Worm (Caenorhabditis elegans): Measurements from ENCODE around the gene F55G1.6.

The F55G1.6 gene

DNA sequence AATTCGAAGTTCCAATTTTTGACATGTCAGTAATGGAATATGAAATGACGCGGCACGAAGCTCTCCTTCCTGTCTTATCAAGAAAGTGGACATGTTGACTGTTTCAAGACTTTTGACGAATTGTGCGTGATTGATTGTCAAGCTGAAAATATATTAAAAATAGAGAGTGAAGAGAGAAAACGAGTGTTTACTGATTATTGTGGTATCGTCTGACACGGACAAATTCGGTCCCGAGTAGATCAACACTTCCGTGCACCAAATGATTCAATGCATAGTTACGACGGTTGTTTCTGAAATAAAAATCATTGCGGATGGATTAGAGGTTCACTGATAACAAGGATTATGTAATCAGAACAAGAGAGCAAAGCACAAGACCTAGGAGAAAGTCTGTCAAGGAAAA, 6.1 kb upstream of the F55G1.6 start (continued):
- TF ChIP-seq efl-1 (optimal IDR thresholded peaks at IDR 0.05): no peak
- peak in 1 of 2 experiments; percentile 33 for TF ChIP-seq efl-1 (GFP tag; optimal IDR thresholded peaks at IDR 0.05 in 1 of 2)
- TF ChIP-seq tbx-2 (tag; optimal IDR thresholded peaks at IDR 0.05): no peak
- TF ChIP-seq C04F5.9 (tag; optimal IDR thresholded peaks at IDR 0.05): no peak
- no peak for TF ChIP-seq lin-13 (GFP tag; optimal IDR thresholded peaks at IDR 0.05)
- TF ChIP-seq Y116A8C.19 (tag; optimal IDR thresholded peaks at IDR 0.05; ENCODE audit: borderline replicate concordance): no peak
- no peak for TF ChIP-seq hlh-4 (tag; optimal IDR thresholded peaks at IDR 0.05)

DNA sequence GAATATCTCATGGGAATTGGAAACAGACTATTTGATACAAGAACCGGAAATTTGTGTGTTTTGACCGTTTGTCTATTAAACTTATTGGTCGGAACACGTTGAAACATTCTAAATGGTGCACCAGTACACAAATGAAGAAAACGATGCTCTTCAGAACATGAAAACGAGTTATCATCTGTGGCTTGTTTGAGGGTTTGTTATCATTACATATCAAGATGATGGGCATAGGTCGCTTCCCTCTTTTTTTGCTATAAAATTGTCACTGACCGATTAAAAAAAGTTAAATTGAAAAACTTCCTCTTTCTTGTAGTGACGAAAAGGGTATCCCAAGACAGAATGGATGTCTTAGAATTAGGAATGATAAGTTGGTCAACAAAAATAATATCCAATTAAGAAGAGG, 4.7 kb upstream of the F55G1.6 start:
- no peak for TF ChIP-seq ama-1 (optimal IDR thresholded peaks at IDR 0.05)

ce11 chrIV:7469782-7470413, 3.4 kb upstream of the F55G1.6 start, which contains the start of gene F55G1.7:
TSS of gene F55G1.7 (minus strand) at chrIV:7469832.
- TF ChIP-seq nhr-20 (tag; optimal IDR thresholded peaks at IDR 0.05) (peak; percentile 66), lin-35 (GFP tag; optimal IDR thresholded peaks at IDR 0.05) (peak in 1 of 2 experiments; percentile 35), lir-3 (tag; optimal IDR thresholded peaks at IDR 0.05; ENCODE audit: poor library complexity) (no peak), nhr-85 (tag) (peak; percentile 54), zag-1 (tag; optimal IDR thresholded peaks at IDR 0.05) (no peak), efl-1 (optimal IDR thresholded peaks at IDR 0.05) (no peak), efl-1 (GFP tag; optimal IDR thresholded peaks at IDR 0.05 in 1 of 2) (peak in 1 of 2 experiments; percentile 20), blmp-1 (tag; optimal IDR thresholded peaks at IDR 0.05) (peak; percentile 55), tbx-2 (tag; optimal IDR thresholded peaks at IDR 0.05) (peak; percentile 56), elt-3 (tag; optimal IDR thresholded peaks at IDR 0.05) (peak in 5 of 6 experiments; percentile 13 to 90 (median 29)), lsy-2 (tag; optimal IDR thresholded peaks at IDR 0.05) (no peak), lin-14 (GFP tag; optimal IDR thresholded peaks at IDR 0.05) (peak; percentile 45), vab-15 (tag; optimal IDR thresholded peaks at IDR 0.05) (no peak)

ce11 chrIV:7474826-7475225, 1.5 kb downstream of the F55G1.6 start, which contains the start of gene slc-25A18.2:
TSS of gene slc-25A18.2 (plus strand) at chrIV:7475041.
- TF ChIP-seq efl-1 (optimal IDR thresholded peaks at IDR 0.05) (no peak), efl-1 (GFP tag; optimal IDR thresholded peaks at IDR 0.05 in 1 of 2) (peak in 1 of 2 experiments; percentile 62), hpl-2 (GFP tag; optimal IDR thresholded peaks at IDR 0.05) (no peak)

DNA sequence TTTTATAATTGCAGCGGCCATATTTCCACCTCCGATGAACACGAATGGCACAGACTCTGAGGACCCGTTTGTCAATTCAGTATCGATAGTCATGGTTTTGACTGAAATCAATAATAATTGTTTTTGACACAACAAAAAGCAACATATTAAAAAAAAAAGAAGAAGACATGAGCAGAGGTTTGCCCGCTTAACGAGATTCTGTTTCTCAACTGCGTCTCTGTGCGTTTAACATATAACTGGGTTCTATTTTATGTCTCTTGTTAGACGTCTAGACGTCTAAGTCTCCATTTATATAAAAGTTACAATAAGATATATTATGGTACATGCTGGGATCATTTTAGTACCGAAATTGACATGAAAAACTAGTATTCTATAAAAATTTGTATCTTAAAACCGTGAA, 3.9 kb downstream of the F55G1.6 start, which contains the start of gene pycr-4:
TSS of gene pycr-4 (minus strand) at position 101 of the 400 bp plus-strand sequence.
- TF ChIP-seq ztf-11 (tag; optimal IDR thresholded peaks at IDR 0.05) (no peak), tbx-2 (tag; optimal IDR thresholded peaks at IDR 0.05) (no peak), lin-35 (GFP tag; optimal IDR thresholded peaks at IDR 0.05) (peak in 1 of 2 experiments; percentile 15), Y116A8C.19 (tag; optimal IDR thresholded peaks at IDR 0.05; ENCODE audit: borderline replicate concordance) (no peak), elt-3 (tag; optimal IDR thresholded peaks at IDR 0.05) (no peak), dpl-1 (GFP tag; optimal IDR thresholded peaks at IDR 0.05) (peak in 1 of 3 experiments; percentile 14), sup-37 (GFP tag; optimal IDR thresholded peaks at IDR 0.05) (no peak), lin-15B (tag; optimal IDR thresholded peaks at IDR 0.05) (no peak), swsn-7 (tag; optimal IDR thresholded peaks at IDR 0.05) (no peak), lin-14 (GFP tag; optimal IDR thresholded peaks at IDR 0.05) (no peak), aly-2 (tag; optimal IDR thresholded peaks at IDR 0.05) (no peak), hlh-17 (GFP tag; optimal IDR thresholded peaks at IDR 0.05; ENCODE audit: borderline replicate concordance) (no peak), nhr-28 (tag; optimal IDR thresholded peaks at IDR 0.05) (no peak), egl-27 (tag; optimal IDR thresholded peaks at IDR 0.05) (no peak), snu-23 (GFP tag; optimal IDR thresholded peaks at IDR 0.05) (no peak), ets-5 (GFP tag; IDR thresholded peaks at IDR 0.05) (no peak), jun-1 (tag; optimal IDR thresholded peaks at IDR 0.05) (no peak), skn-1 (tag; optimal IDR thresholded peaks at IDR 0.05) (no peak), ceh-82 (tag; optimal IDR thresholded peaks at IDR 0.05) (no peak), lsy-2 (tag; optimal IDR thresholded peaks at IDR 0.05) (no peak), efl-1 (optimal IDR thresholded peaks at IDR 0.05) (peak; percentile 42 to 44), efl-1 (GFP tag; optimal IDR thresholded peaks at IDR 0.05 in 1 of 2) (peak in 1 of 2 experiments; percentile 72), ces-1 (GFP tag; optimal IDR thresholded peaks at IDR 0.05) (no peak), F16B12.6 (tag; optimal IDR thresholded peaks at IDR 0.05) (no peak), nhr-47 (tag; optimal IDR thresholded peaks at IDR 0.05) (no peak), hpl-2 (GFP tag; optimal IDR thresholded peaks at IDR 0.05) (no peak), zag-1 (tag; optimal IDR thresholded peaks at IDR 0.05) (no peak)

Data from whole organism, L1 larva.